Worm (Caenorhabditis elegans): ENCODE results near the gene Y58A7A.5.
"Not testable (repeated sequence)": the region's sequence is repeated elsewhere in the genome, so short reads cannot be mapped to it uniquely, and the experiment has no call there.

Y58A7A.5 gene

DNA sequence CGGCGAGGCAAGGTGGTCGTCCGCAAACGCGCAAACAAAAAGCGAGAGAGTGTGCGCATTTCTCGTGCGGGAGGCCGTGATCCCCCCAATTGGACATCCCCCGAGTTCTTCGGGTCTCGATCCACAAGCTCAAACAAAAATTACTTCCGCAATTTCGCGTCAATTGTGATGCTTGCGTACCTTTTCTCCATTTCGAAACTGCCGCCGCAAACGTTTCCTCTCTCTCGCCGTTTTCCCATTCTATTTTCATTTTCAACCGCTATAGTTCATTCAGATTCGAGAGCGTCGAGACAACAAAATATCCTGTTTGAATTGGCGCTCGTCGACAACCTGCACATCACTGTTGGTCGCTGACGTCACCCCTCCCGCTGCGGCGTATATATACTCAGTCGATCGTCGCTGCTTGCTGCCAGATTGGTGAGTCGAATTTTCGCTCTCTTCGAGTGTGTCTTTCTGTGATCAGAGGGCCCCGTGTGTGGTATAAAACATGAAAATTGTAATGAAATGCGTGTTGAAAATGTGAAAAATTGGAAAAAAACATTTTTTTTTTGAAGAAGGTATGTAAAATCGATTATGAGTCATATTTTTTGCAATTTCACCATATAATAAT lies 37.3 kb downstream of the Y58A7A.5 start, which contains the start of the genes pqn-51 and K11D12.14 (continued):
- peak; percentile 97 for TF ChIP-seq ceh-20 (GFP tag; IDR thresholded peaks at IDR 0.05)
- peak; percentile 57; the same call in 1 of the 2 replicates for TF ChIP-seq Y48G9A.11 (GFP tag; IDR thresholded peaks at IDR 0.05)
- TF ChIP-seq dpl-1 (GFP tag; optimal IDR thresholded peaks at IDR 0.05) = peak; percentile 90
- peak; percentile 91 for TF ChIP-seq tra-1 (GFP tag; IDR thresholded peaks at IDR 0.05)
- TF ChIP-seq pqm-1 (tag; optimal IDR thresholded peaks at IDR 0.05) = no peak
- peak; percentile 91 for TF ChIP-seq hmg-1.1 (GFP tag; IDR thresholded peaks at IDR 0.05)
- TF ChIP-seq php-3 (GFP tag; IDR thresholded peaks at IDR 0.05) = peak; percentile 71; the same call in 1 of the 2 replicates
- no peak for TF ChIP-seq ztf-11 (tag; optimal IDR thresholded peaks at IDR 0.05)
- TF ChIP-seq ceh-62 (tag; optimal IDR thresholded peaks at IDR 0.05) = no peak
- TF ChIP-seq dve-1 (tag; optimal IDR thresholded peaks at IDR 0.05; ENCODE audit: insufficient read depth) = peak; percentile 95
- TF ChIP-seq daf-16 (GFP tag; optimal IDR thresholded peaks at IDR 0.05) = peak; percentile 48 to 74
- TF ChIP-seq daf-16 (tag; optimal IDR thresholded peaks at IDR 0.05) = peak; percentile 81
- peak; percentile 88 for TF ChIP-seq jun-1 (tag; optimal IDR thresholded peaks at IDR 0.05)
- TF ChIP-seq ctbp-1 (GFP tag; IDR thresholded peaks at IDR 0.05) = peak; percentile 96
- peak; percentile 95 for TF ChIP-seq hlh-11 (tag; optimal IDR thresholded peaks at IDR 0.05)

- TF ChIP-seq pha-4 (GFP tag; IDR thresholded peaks at IDR 0.05) (peak; percentile 80), php-3 (GFP tag; IDR thresholded peaks at IDR 0.05) (peak; percentile 82), D1046.2 (GFP tag; IDR thresholded peaks at IDR 0.05) (peak; percentile 73; the same call in 1 of the 2 replicates), mdt-29 (GFP tag; IDR thresholded peaks at IDR 0.05) (peak; percentile 75), dmd-6 (GFP tag; IDR thresholded peaks at IDR 0.05) (peak; percentile 89), ZK337.2 (GFP tag; IDR thresholded peaks at IDR 0.05) (peak; percentile 46; the same call in 1 of the 2 replicates), lin-1 (GFP tag; IDR thresholded peaks at IDR 0.05) (peak; percentile 60; the same call in 1 of the 2 replicates), set-16 (GFP tag; IDR thresholded peaks at IDR 0.05) (peak; percentile 94), ctbp-1 (GFP tag; IDR thresholded peaks at IDR 0.05) (peak; percentile 95), saeg-2 (GFP tag; IDR thresholded peaks at IDR 0.05) (peak; percentile 79), Y48G9A.11 (GFP tag; IDR thresholded peaks at IDR 0.05) (peak; percentile 57; the same call in 1 of the 2 replicates), zfp-3 (GFP tag; conservative IDR thresholded peaks at IDR 0.05) (peak; percentile 82), dmd-8 (GFP tag; IDR thresholded peaks at IDR 0.05) (0 out of 2 replicates have a peak, but pooled peaks have one; percentile 59), lin-29 (GFP tag; IDR thresholded peaks at IDR 0.05) (peak; percentile 81), hmg-1.1 (GFP tag; IDR thresholded peaks at IDR 0.05) (peak; percentile 97), tra-1 (GFP tag; IDR thresholded peaks at IDR 0.05) (peak; percentile 92), nhr-42 (GFP tag; IDR thresholded peaks at IDR 0.05) (peak; percentile 93), dmd-9 (GFP tag; IDR thresholded peaks at IDR 0.05) (0 out of 2 replicates have a peak, but pooled peaks have one; percentile 64), vab-7 (GFP tag; IDR thresholded peaks at IDR 0.05) (peak; percentile 81; the same call in 1 of the 2 replicates), ceh-20 (GFP tag; IDR thresholded peaks at IDR 0.05) (peak; percentile 91), snpc-1.2 (GFP tag; IDR thresholded peaks at IDR 0.05) (0 out of 2 replicates have a peak, but pooled peaks have one; percentile 30), Y75B8A.6 (GFP tag; IDR thresholded peaks at IDR 0.05) (0 out of 2 replicates have a peak, but pooled peaks have one; percentile 33), ceh-44 (GFP tag; IDR thresholded peaks at IDR 0.05) (peak; percentile 86), rbr-2 (tag; optimal IDR thresholded peaks at IDR 0.05) (peak; percentile 25), lin-38 (GFP tag; IDR thresholded peaks at IDR 0.05) (peak; percentile 90), madf-9 (GFP tag; conservative IDR thresholded peaks at IDR 0.05) (peak; percentile 77), arid-1 (GFP tag; conservative IDR thresholded peaks at IDR 0.05) (peak; percentile 79; the same call in 1 of the 2 replicates)
- not testable (repeated sequence) for TF ChIP-seq pha-4 (tag; optimal IDR thresholded peaks at IDR 0.05)
These were observed 39.5 kb downstream of the Y58A7A.5 start for ce11 chrV:5047230-5047629.
